Worm (Caenorhabditis elegans): ENCODE results near the gene T01D1.3.

DNA sequence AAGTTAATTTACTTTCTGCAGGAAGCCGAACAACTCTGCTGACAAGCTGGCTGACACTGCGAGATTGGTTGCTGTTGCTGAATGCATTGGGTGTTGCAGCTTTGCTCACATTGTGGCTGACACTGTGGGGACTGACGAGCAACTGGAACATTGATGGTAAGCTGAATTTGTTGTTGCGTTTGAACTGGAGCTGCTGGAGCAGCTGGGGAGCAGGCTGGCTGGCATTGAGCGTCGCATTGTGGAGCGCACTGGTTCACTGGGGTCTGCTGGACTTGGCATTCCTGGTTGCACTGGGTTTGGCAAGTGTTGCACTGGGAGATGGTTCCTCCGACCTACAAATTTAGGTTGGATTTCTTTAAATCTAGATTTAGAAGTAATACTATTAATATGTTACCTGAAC, 16.8 kb upstream of the T01D1.3 start:
- TF ChIP-seq sdz-38 (tag; optimal IDR thresholded peaks at IDR 0.05): no peak
- no peak for TF ChIP-seq madf-10 (tag; optimal IDR thresholded peaks at IDR 0.05)
- TF ChIP-seq pha-4 (tag; optimal IDR thresholded peaks at IDR 0.05): no peak
- TF ChIP-seq lsl-1 (GFP tag; optimal IDR thresholded peaks at IDR 0.05): no peak
- no peak for TF ChIP-seq ztf-22 (GFP tag; optimal IDR thresholded peaks at IDR 0.05)
- TF ChIP-seq lin-35 (GFP tag; optimal IDR thresholded peaks at IDR 0.05): no peak
- no peak for TF ChIP-seq F57C9.4 (tag; optimal IDR thresholded peaks at IDR 0.05)

Data from whole organism, young adult.